Fruit fly (Drosophila melanogaster): ENCODE data around the gene CG9030.

The CG9030 gene

dm6 chrX:14936250-14936649, 18.6 kb downstream of the CG9030 start:
- no peak for TF ChIP-seq usp (GFP tag; optimal IDR thresholded peaks at IDR 0.05)

DNA sequence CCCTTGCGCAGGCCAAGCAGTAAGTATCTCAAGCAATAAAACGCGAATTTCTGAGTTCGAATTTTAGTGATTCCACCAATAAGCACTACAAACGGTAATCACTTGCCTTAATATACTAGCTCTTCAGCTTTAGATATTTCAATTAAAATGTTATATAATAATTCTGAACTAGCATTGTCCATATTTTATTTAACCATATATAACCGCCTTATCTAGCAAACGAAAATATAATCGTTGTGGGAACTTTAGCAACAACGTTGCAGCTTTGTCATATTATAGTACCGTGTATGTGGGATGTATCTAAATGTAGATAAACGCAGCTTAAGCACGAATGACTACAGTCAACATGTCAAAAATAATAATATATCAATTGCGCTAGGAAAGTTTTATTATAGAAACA, 23.6 kb downstream of the CG9030 start:
- no peak for TF ChIP-seq CG8478 (optimal IDR thresholded peaks at IDR 0.05)
- TF ChIP-seq EcR (GFP tag; optimal IDR thresholded peaks at IDR 0.05): no peak
- no peak for TF ChIP-seq Dll (optimal IDR thresholded peaks at IDR 0.05)
- no peak for TF ChIP-seq usp (GFP tag; optimal IDR thresholded peaks at IDR 0.05)
- TF ChIP-seq psq (optimal IDR thresholded peaks at IDR 0.05): no peak
- no peak for TF ChIP-seq pan (optimal IDR thresholded peaks at IDR 0.05)

DNA sequence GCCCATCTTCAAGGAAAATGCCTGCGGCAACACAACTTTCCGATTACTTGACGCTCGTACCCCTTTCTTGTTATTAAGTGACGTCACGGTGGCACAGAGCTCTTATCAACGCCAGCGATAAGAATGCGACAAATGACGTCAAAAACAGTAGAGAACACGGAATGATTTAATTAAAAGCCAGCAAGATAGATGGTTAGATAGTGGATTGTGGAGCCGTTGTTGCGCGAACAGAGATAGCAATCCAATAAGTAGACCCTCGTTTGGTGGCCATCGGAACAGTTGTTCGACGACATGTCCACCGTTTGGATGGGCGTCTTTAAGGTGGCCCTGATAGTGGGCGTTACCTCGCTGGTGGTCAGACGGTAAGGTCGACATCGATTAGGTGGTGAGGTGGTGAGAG, 25.1 kb downstream of the CG9030 start:
- TF ChIP-seq psq (optimal IDR thresholded peaks at IDR 0.05) (no peak), Dll (optimal IDR thresholded peaks at IDR 0.05) (no peak), CG8478 (optimal IDR thresholded peaks at IDR 0.05) (no peak), pan (optimal IDR thresholded peaks at IDR 0.05) (no peak), EcR (GFP tag; optimal IDR thresholded peaks at IDR 0.05) (no peak)

- TF ChIP-seq CG8478 (optimal IDR thresholded peaks at IDR 0.05) (no peak), psq (optimal IDR thresholded peaks at IDR 0.05) (no peak), usp (GFP tag; optimal IDR thresholded peaks at IDR 0.05) (no peak), pan (optimal IDR thresholded peaks at IDR 0.05) (no peak), Dll (optimal IDR thresholded peaks at IDR 0.05) (no peak), EcR (GFP tag; optimal IDR thresholded peaks at IDR 0.05) (no peak)
Observed at dm6 chrX:14928844-14929243, 26.1 kb downstream of the CG9030 start, which contains the start of gene CG32591. Gene CG32591, minus strand, starts transcription at chrX:14928944.

dm6 chrX:14923277-14924019, 31.5 kb downstream of the CG9030 start, which contains the start of gene CG9503:
Gene CG9503, minus strand, starts transcription at chrX:14923493.
- TF ChIP-seq Dll (optimal IDR thresholded peaks at IDR 0.05) (no peak), pan (optimal IDR thresholded peaks at IDR 0.05) (no peak), usp (GFP tag; optimal IDR thresholded peaks at IDR 0.05) (no peak), psq (optimal IDR thresholded peaks at IDR 0.05) (no peak), CG8478 (optimal IDR thresholded peaks at IDR 0.05) (no peak), EcR (GFP tag; optimal IDR thresholded peaks at IDR 0.05) (no peak)

dm6 chrX:14922396-14923276, 32.3 kb downstream of the CG9030 start:
- TF ChIP-seq EcR (GFP tag; optimal IDR thresholded peaks at IDR 0.05) (peak in 1 of 2 experiments; percentile 64), CG8478 (optimal IDR thresholded peaks at IDR 0.05) (no peak)

DNA sequence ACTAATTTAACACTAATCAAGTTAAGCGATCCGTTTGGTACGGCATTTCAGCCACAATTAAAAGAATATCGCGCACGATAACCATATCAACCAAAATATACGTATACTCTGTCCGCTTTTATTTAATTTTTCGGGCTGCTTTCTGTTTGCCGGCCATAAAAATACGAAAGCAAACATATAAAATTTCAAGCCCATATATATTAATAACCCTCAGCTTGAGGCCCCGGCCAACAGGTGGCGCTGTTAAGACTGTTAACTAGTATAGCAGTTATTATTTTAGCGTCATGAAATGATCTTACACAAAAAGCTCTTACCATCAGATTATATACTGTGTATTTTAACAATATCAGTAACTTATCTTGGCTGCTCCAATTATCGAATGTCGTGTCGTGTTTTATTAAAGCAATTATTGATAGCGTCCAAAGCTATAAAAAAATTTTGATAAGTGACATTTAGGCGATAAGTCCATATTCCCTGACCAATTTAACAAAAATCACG, 36.1 kb downstream of the CG9030 start, which contains the start of gene Eo:
Gene Eo, minus strand, starts transcription at position 51 of the 498 bp plus-strand sequence.
- TF ChIP-seq pan (optimal IDR thresholded peaks at IDR 0.05) (no peak), usp (GFP tag; optimal IDR thresholded peaks at IDR 0.05) (no peak), EcR (GFP tag; optimal IDR thresholded peaks at IDR 0.05) (peak in 1 of 2 experiments; percentile 17)

- TF ChIP-seq EcR (GFP tag; optimal IDR thresholded peaks at IDR 0.05) (no peak), Dll (optimal IDR thresholded peaks at IDR 0.05) (no peak), pan (optimal IDR thresholded peaks at IDR 0.05) (no peak)
Observed at dm6 chrX:14913706-14914303, 41.1 kb downstream of the CG9030 start, which contains the start of gene CG12398. Gene CG12398, minus strand, starts transcription at chrX:14913812.

DNA sequence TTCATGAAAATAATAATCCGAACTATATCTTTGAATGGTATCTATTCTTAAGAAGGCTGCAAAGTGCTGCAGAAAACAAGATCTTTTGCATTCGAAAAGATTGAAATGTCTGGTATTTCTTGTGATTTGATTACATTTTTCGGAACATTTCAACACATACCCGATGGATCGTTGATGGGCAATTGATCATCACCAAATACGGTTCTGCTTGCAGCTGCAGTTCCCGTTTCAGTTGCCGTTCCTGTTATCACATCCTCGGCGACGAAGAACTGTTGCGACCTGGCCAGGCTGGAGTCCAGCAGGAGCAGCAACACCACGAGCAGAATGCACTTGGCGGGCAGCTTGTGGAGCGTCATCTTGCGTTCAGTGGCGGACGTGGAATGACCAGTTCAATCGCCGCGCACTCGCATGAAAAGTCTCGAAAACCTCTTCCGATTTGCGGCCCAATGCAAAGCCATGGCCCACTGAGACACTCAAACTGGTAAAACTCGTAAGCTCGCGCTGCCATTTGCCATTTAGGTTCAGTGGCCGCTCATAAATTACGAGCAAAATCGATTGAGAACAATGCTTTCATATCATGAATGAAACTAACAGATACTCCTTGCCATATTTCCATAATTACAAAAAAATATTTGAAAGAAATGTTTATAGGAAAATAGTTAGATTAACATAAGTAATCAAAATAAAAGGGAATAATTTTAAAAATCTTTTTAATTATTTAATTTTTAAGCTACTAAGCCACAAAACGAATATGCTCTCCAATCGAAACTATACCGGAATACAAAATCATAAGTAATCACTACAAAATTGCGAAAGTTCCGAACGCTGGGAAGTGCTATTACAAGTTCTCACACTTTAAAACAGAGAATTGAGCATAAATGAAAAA, 44.2 kb downstream of the CG9030 start, which contains the start of gene CG14406:
Gene CG14406, minus strand, starts transcription at position 382 of the 886 bp plus-strand sequence.
- TF ChIP-seq usp (GFP tag; optimal IDR thresholded peaks at IDR 0.05) (no peak), EcR (GFP tag; optimal IDR thresholded peaks at IDR 0.05) (peak in 1 of 2 experiments; percentile 1)

DNA sequence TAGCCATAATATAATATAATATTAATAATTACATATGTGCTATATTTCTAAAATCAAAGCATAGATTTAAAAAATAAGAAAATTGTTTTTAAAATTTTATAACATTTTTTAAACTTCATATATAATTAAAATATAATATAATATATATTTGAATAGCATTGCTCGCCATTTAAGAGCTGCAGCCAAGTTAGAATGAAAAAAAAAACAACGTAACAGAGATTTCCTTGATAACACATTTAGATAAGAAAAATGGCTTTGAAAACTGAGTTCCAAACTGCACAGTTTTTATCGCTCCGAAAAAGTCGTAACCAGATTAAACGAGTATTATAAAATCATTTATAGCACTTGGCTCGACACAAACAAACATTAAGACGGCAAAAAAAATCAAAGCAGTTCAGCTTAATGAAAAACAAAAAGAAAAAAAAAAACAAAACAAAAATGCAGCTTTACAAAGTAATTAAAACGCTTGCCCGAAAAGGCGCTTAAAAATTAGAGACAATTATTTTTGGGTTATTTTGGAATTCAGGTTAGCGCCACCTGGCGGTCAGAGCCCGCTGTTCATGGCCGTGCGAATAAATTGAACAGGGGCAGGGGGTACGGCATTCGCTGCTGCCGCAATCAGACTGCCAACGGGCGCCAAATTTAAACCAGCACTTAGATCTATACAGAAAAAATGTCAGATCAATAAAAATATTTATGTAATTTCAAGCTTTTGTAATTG, 45.1 kb downstream of the CG9030 start, which contains the start of gene fiz:
Gene fiz, minus strand, starts transcription at position 51 of the 721 bp plus-strand sequence.
- TF ChIP-seq CG8478 (optimal IDR thresholded peaks at IDR 0.05) (no peak), psq (optimal IDR thresholded peaks at IDR 0.05) (no peak), usp (GFP tag; optimal IDR thresholded peaks at IDR 0.05) (no peak), Dll (optimal IDR thresholded peaks at IDR 0.05) (no peak), pan (optimal IDR thresholded peaks at IDR 0.05) (no peak), EcR (GFP tag; optimal IDR thresholded peaks at IDR 0.05) (no peak)

- TF ChIP-seq pan (optimal IDR thresholded peaks at IDR 0.05) (no peak), EcR (GFP tag; optimal IDR thresholded peaks at IDR 0.05) (no peak), CG8478 (optimal IDR thresholded peaks at IDR 0.05) (no peak), Dll (optimal IDR thresholded peaks at IDR 0.05) (no peak), usp (GFP tag; optimal IDR thresholded peaks at IDR 0.05) (no peak), psq (optimal IDR thresholded peaks at IDR 0.05) (no peak)
Observed at dm6 chrX:14909051-14909450, 45.8 kb downstream of the CG9030 start.
